Fruit fly (Drosophila melanogaster): ENCODE data around the gene CG7272.

Gene CG7272

dm6 chr3L:15496274-15496673 lies 4.5 kb upstream of the CG7272 start, which contains the start of gene CG13455:
Gene CG13455 (plus strand): TSS chr3L:15496574.
- TF ChIP-seq Hr96 (GFP tag; optimal IDR thresholded peaks at IDR 0.05) (no peak), CG11617 (GFP tag; optimal IDR thresholded peaks at IDR 0.05) (no peak), CG5204 (GFP tag; optimal IDR thresholded peaks at IDR 0.05) (no peak), toe (GFP tag; optimal IDR thresholded peaks at IDR 0.05) (no peak), pad (GFP tag; optimal IDR thresholded peaks at IDR 0.05) (no peak), bab1 (GFP tag; optimal IDR thresholded peaks at IDR 0.05) (no peak), CG33017 (tag; optimal IDR thresholded peaks at IDR 0.05) (no peak), Mnt (GFP tag; optimal IDR thresholded peaks at IDR 0.05) (no peak), cnc (optimal IDR thresholded peaks at IDR 0.05) (no peak), Crg-1 (GFP tag; optimal IDR thresholded peaks at IDR 0.05) (no peak), CG7101 (tag; optimal IDR thresholded peaks at IDR 0.05) (no peak), CG7045 (GFP tag; optimal IDR thresholded peaks at IDR 0.05) (no peak), CG12768 (GFP tag; optimal IDR thresholded peaks at IDR 0.05) (no peak), tj (GFP tag; optimal IDR thresholded peaks at IDR 0.05) (no peak), ovo (GFP tag; optimal IDR thresholded peaks at IDR 0.05) (no peak), CG14711 (tag; optimal IDR thresholded peaks at IDR 0.05) (no peak), cic (GFP tag; optimal IDR thresholded peaks at IDR 0.05) (no peak), kay (GFP tag; ENCODE audit: borderline replicate concordance) (no peak), Clk (GFP tag; optimal IDR thresholded peaks at IDR 0.05) (no peak)

dm6 chr3L:15497902-15498301 lies 2.8 kb upstream of the CG7272 start, which contains the start of gene CG7276:
Gene CG7276 (plus strand): TSS chr3L:15498202.
- no peak for TF ChIP-seq CG14711 (tag; optimal IDR thresholded peaks at IDR 0.05)
- TF ChIP-seq Mnt (GFP tag; optimal IDR thresholded peaks at IDR 0.05): no peak
- TF ChIP-seq Hr96 (GFP tag; optimal IDR thresholded peaks at IDR 0.05): no peak
- no peak for TF ChIP-seq cic (GFP tag; optimal IDR thresholded peaks at IDR 0.05)
- TF ChIP-seq Crg-1 (GFP tag; optimal IDR thresholded peaks at IDR 0.05): no peak
- no peak for TF ChIP-seq bab1 (GFP tag; optimal IDR thresholded peaks at IDR 0.05)
- TF ChIP-seq cnc (optimal IDR thresholded peaks at IDR 0.05): no peak
- TF ChIP-seq CG33017 (tag; optimal IDR thresholded peaks at IDR 0.05): no peak
- TF ChIP-seq tj (GFP tag; optimal IDR thresholded peaks at IDR 0.05): no peak

DNA sequence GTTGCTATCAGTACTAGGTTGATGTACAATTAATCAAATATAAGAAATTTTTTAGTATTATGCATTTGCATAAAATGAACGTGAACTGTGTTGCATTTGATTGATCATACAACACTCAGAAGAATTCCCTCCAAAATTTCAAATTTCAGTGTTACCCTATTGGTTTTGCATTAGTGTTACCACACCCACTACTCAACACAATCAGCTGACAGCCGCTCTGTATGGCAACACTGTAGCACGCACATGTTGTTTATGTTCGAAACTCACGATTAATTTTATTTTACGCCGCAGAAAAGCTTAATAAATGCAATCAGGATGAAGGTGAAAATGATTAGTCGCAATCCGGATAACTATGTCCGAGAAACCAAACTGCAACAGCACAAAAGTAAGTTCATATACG lies 2.0 kb upstream of the CG7272 start, which contains the start of gene CG7275:
CG7275 (plus strand) TSS at position 215 of the 400 bp plus-strand sequence.
- TF ChIP-seq CG5204 (GFP tag; optimal IDR thresholded peaks at IDR 0.05): no peak
- peak; percentile 97 for TF ChIP-seq Mnt (GFP tag; optimal IDR thresholded peaks at IDR 0.05)
- no peak for TF ChIP-seq Hr96 (GFP tag; optimal IDR thresholded peaks at IDR 0.05)
- TF ChIP-seq bab1 (GFP tag; optimal IDR thresholded peaks at IDR 0.05): peak; percentile 88
- peak; percentile 50 for TF ChIP-seq cic (GFP tag; optimal IDR thresholded peaks at IDR 0.05)

- TF ChIP-seq cnc (optimal IDR thresholded peaks at IDR 0.05) (no peak), CG5204 (GFP tag; optimal IDR thresholded peaks at IDR 0.05) (no peak), Mnt (GFP tag; optimal IDR thresholded peaks at IDR 0.05) (peak; percentile 60), cic (GFP tag; optimal IDR thresholded peaks at IDR 0.05) (peak; percentile 9), CG12768 (GFP tag; optimal IDR thresholded peaks at IDR 0.05) (peak; percentile 27)
Observed at dm6 chr3L:15501646-15501972, 871 bp downstream of the CG7272 start.

- TF ChIP-seq cic (GFP tag; optimal IDR thresholded peaks at IDR 0.05) (peak; percentile 8), Hr96 (GFP tag; optimal IDR thresholded peaks at IDR 0.05) (no peak), CG7045 (GFP tag; optimal IDR thresholded peaks at IDR 0.05) (no peak), cnc (optimal IDR thresholded peaks at IDR 0.05) (no peak), Clk (GFP tag; optimal IDR thresholded peaks at IDR 0.05) (no peak), tj (GFP tag; optimal IDR thresholded peaks at IDR 0.05) (no peak), CG5204 (GFP tag; optimal IDR thresholded peaks at IDR 0.05) (no peak), CG7101 (tag; optimal IDR thresholded peaks at IDR 0.05) (no peak)
Observed at dm6 chr3L:15502256-15502655, 1.5 kb downstream of the CG7272 start.

dm6 chr3L:15504687-15505086 lies 3.9 kb downstream of the CG7272 start, which contains the start of gene CG7857:
Gene CG7857 (minus strand): TSS chr3L:15504894.
- TF ChIP-seq CG5204 (GFP tag; optimal IDR thresholded peaks at IDR 0.05) (no peak), bab1 (GFP tag; optimal IDR thresholded peaks at IDR 0.05) (no peak), CG12768 (GFP tag; optimal IDR thresholded peaks at IDR 0.05) (no peak), CG7045 (GFP tag; optimal IDR thresholded peaks at IDR 0.05) (no peak)

dm6 chr3L:15506174-15506926 lies 5.6 kb downstream of the CG7272 start:
- TF ChIP-seq cic (GFP tag; optimal IDR thresholded peaks at IDR 0.05): peak; percentile 53
- TF ChIP-seq tj (GFP tag; optimal IDR thresholded peaks at IDR 0.05): no peak
